Worm (Caenorhabditis elegans) whole organism, L1 larva: ENCODE measurements around the gene lpr-4.

Experiments used
- C04F5.9 ChIP-seq: sonication (generic microtip); optimal IDR thresholded peaks from 2 replicates; lab custom pipeline; 2016; ENCODE audit warnings: missing genetic modification characterization, missing compliant biosample characterization
- F16B12.6 ChIP-seq: fragments of 150-350 bp; optimal IDR thresholded peaks from 2 replicates; lab custom pipeline; 2014; ENCODE audit warnings: missing biosample characterization, missing genetic modification characterization
- ama-1 ChIP-seq: fragments of 150-350 bp; optimal IDR thresholded peaks from 2 replicates; lab custom pipeline; 2014
- ceh-8 ChIP-seq: fragments of 200-800 bp; sonication (Bioruptor generic); optimal IDR thresholded peaks from 2 replicates; lab custom pipeline; 2018; ENCODE audit warnings: mild to moderate bottlenecking, missing genetic modification characterization, moderate library complexity, missing compliant biosample characterization
- ceh-82 ChIP-seq, 3 experiments: fragments of 150-350 bp in 1 of 3; sonication (generic microtip) in 2 of 3; optimal IDR thresholded peaks; 2 replicates each; lab custom pipeline; 2014 to 2017; ENCODE audit warnings: missing biosample characterization in 3 of 3, missing genetic modification characterization in 3 of 3
- ceh-88 ChIP-seq: fragments of 200-800 bp; sonication (Bioruptor generic); IDR thresholded peaks from 2 replicates; pipeline ENCODE4 v1.3.6; 2022; ENCODE audit warnings: missing genetic modification characterization, missing compliant biosample characterization
- ces-1 ChIP-seq: fragments of 150-350 bp; optimal IDR thresholded peaks from 2 replicates; lab custom pipeline; 2014; ENCODE audit warnings: missing biosample characterization, missing genetic modification reagents, missing genetic modification characterization
- dsc-1 ChIP-seq: sonication (generic microtip); optimal IDR thresholded peaks from 2 replicates; lab custom pipeline; 2016; ENCODE audit warnings: mild to moderate bottlenecking, missing genetic modification characterization, missing compliant biosample characterization
- efl-1 ChIP-seq, 4 experiments: fragments of 150-350 bp; optimal IDR thresholded peaks in 3 of 4; peaks in 1 of 4; 1 replicate in 1 of 4; 2 replicates in 3 of 4; lab custom pipeline; 2014; ENCODE audit warnings: missing biosample characterization in 2 of 4, missing genetic modification characterization in 2 of 4, missing genetic modification reagents in 2 of 4
- efl-3 ChIP-seq: fragments of 200-800 bp; sonication (Bioruptor generic); optimal IDR thresholded peaks from 2 replicates; lab custom pipeline; 2018; ENCODE audit warnings: mild to moderate bottlenecking, missing genetic modification characterization, missing compliant biosample characterization
- elt-2 ChIP-seq: sonication (generic microtip); optimal IDR thresholded peaks from 2 replicates; lab custom pipeline; 2016; ENCODE audit warnings: missing genetic modification characterization, mild to moderate bottlenecking, inconsistent platforms, missing compliant biosample characterization, missing genetic modification reagents
- ets-5 ChIP-seq: fragments of 200-800 bp; sonication (Bioruptor generic); IDR thresholded peaks from 2 replicates; pipeline ENCODE4 v1.3.6; 2022; ENCODE audit warnings: missing genetic modification characterization, missing compliant biosample characterization
- fkh-10 ChIP-seq: sonication (generic microtip); optimal IDR thresholded peaks from 2 replicates; lab custom pipeline; 2017; ENCODE audit warnings: missing biosample characterization, missing genetic modification reagents, missing genetic modification characterization
- fkh-4 ChIP-seq: sonication (generic microtip); optimal IDR thresholded peaks from 2 replicates; lab custom pipeline; 2016; ENCODE audit warnings: missing compliant biosample characterization, missing genetic modification characterization, borderline replicate concordance
- grh-1 ChIP-seq: fragments of 200-800 bp; sonication (Bioruptor generic); IDR thresholded peaks from 2 replicates; pipeline ENCODE4 v1.3.6; 2022; ENCODE audit warnings: missing genetic modification reagents, missing genetic modification characterization, missing compliant biosample characterization
- hlh-4 ChIP-seq: sonication (generic microtip); optimal IDR thresholded peaks from 2 replicates; lab custom pipeline; 2016; ENCODE audit warnings: mild to moderate bottlenecking, missing genetic modification characterization, missing compliant biosample characterization
- hpl-2 ChIP-seq: fragments of 150-350 bp; optimal IDR thresholded peaks from 2 replicates; lab custom pipeline; 2014; ENCODE audit warnings: missing biosample characterization, missing genetic modification reagents, missing genetic modification characterization
- irx-1 ChIP-seq: sonication (generic microtip); optimal IDR thresholded peaks from 2 replicates; lab custom pipeline; 2016; ENCODE audit warnings: missing genetic modification characterization, missing compliant biosample characterization
- jun-1 ChIP-seq: fragments of 150-350 bp; optimal IDR thresholded peaks from 2 replicates; lab custom pipeline; 2014; ENCODE audit warnings: missing biosample characterization, missing genetic modification reagents, missing genetic modification characterization
- lin-13 ChIP-seq: fragments of 150-350 bp; optimal IDR thresholded peaks from 2 replicates; lab custom pipeline; 2014; ENCODE audit warnings: missing biosample characterization, missing genetic modification reagents, missing genetic modification characterization
- lir-3 ChIP-seq: sonication (generic microtip); optimal IDR thresholded peaks from 2 replicates; lab custom pipeline; 2016; ENCODE audit warnings: mild to moderate bottlenecking, missing genetic modification characterization, moderate library complexity, missing compliant biosample characterization; ENCODE audit not compliant: poor library complexity
- lsy-2 ChIP-seq, 2 experiments: fragments of 150-350 bp; optimal IDR thresholded peaks; 2 replicates each; lab custom pipeline; 2014; ENCODE audit warnings: missing biosample characterization in 2 of 2, missing genetic modification characterization in 2 of 2
- mab-9 ChIP-seq: fragments of 200-800 bp; sonication (Bioruptor generic); IDR thresholded peaks from 2 replicates; pipeline ENCODE4 v1.3.6; 2022; ENCODE audit warnings: missing genetic modification reagents, missing genetic modification characterization, missing compliant biosample characterization
- mdl-1 ChIP-seq, 2 experiments: fragments of 150-350 bp; optimal IDR thresholded peaks; 2 replicates each; lab custom pipeline; 2014 to 2017; ENCODE audit warnings: missing biosample characterization in 2 of 2, missing genetic modification characterization in 2 of 2, inconsistent platforms in 1 of 2
- mep-1 ChIP-seq: fragments of 150-350 bp; optimal IDR thresholded peaks from 2 replicates; lab custom pipeline; 2014; ENCODE audit warnings: missing biosample characterization, missing genetic modification characterization
- nhr-12 ChIP-seq: sonication (generic microtip); optimal IDR thresholded peaks from 2 replicates; lab custom pipeline; 2017; ENCODE audit warnings: missing biosample characterization, missing genetic modification characterization
- nhr-20 ChIP-seq: sonication (generic microtip); optimal IDR thresholded peaks from 2 replicates; lab custom pipeline; 2016; ENCODE audit warnings: mild to moderate bottlenecking, missing genetic modification characterization, missing compliant biosample characterization
- nhr-237 ChIP-seq: fragments of 150-350 bp; optimal IDR thresholded peaks from 2 replicates; lab custom pipeline; 2014; ENCODE audit warnings: missing biosample characterization, missing genetic modification characterization
- nhr-84 ChIP-seq: sonication (generic microtip); optimal IDR thresholded peaks from 2 replicates; lab custom pipeline; 2017; ENCODE audit warnings: missing biosample characterization, missing genetic modification characterization
- nhr-90 ChIP-seq: sonication (generic microtip); optimal IDR thresholded peaks from 2 replicates; lab custom pipeline; 2016; ENCODE audit warnings: mild to moderate bottlenecking, missing genetic modification characterization, missing compliant biosample characterization; ENCODE audit not compliant: poor library complexity
- pag-3 ChIP-seq: sonication (generic microtip); optimal IDR thresholded peaks from 2 replicates; lab custom pipeline; 2017; ENCODE audit warnings: missing genetic modification characterization, mild to moderate bottlenecking, missing compliant biosample characterization, antibody characterized with exemption, borderline replicate concordance; ENCODE audit not compliant: insufficient read depth
- pax-3 ChIP-seq: fragments of 200-800 bp; sonication (Bioruptor generic); optimal IDR thresholded peaks from 2 replicates; lab custom pipeline; 2018; ENCODE audit warnings: mild to moderate bottlenecking, missing genetic modification characterization, moderate library complexity, missing compliant biosample characterization
- rnt-1 ChIP-seq: sonication (generic microtip); optimal IDR thresholded peaks from 2 replicates; lab custom pipeline; 2016; ENCODE audit warnings: mild to moderate bottlenecking, missing genetic modification characterization, moderate library complexity, missing compliant biosample characterization
- snpc-4 ChIP-seq: fragments of 150-350 bp; optimal IDR thresholded peaks from 2 replicates; lab custom pipeline; 2014; ENCODE audit warnings: missing biosample characterization, missing genetic modification characterization
- snu-23 ChIP-seq: sonication (generic microtip); optimal IDR thresholded peaks from 2 replicates; lab custom pipeline; 2016; ENCODE audit warnings: missing genetic modification characterization, missing compliant biosample characterization
- tbx-2 ChIP-seq: sonication (generic microtip); optimal IDR thresholded peaks from 2 replicates; lab custom pipeline; 2016; ENCODE audit warnings: missing genetic modification characterization, missing compliant biosample characterization
- unc-30 ChIP-seq: sonication (generic microtip); optimal IDR thresholded peaks from 2 replicates; lab custom pipeline; 2017; ENCODE audit warnings: missing biosample characterization, missing genetic modification characterization
- unc-62 ChIP-seq: fragments of 150-350 bp; optimal IDR thresholded peaks from 2 replicates; lab custom pipeline; 2014; ENCODE audit warnings: missing biosample characterization, missing genetic modification reagents, missing genetic modification characterization
- zag-1 ChIP-seq: fragments of 150-350 bp; optimal IDR thresholded peaks from 2 replicates; lab custom pipeline; 2014; ENCODE audit warnings: missing biosample characterization, missing genetic modification characterization
- zip-4 ChIP-seq: fragments of 200-800 bp; sonication (Bioruptor generic); optimal IDR thresholded peaks from 2 replicates; lab custom pipeline; 2018; ENCODE audit warnings: mild to moderate bottlenecking, missing genetic modification characterization, moderate library complexity, missing compliant biosample characterization
- ztf-11 ChIP-seq, 2 experiments: sonication (generic microtip); optimal IDR thresholded peaks; 2 replicates each; lab custom pipeline; 2016 to 2017; ENCODE audit warnings: missing genetic modification characterization in 2 of 2, missing biosample characterization in 1 of 2, missing compliant biosample characterization in 1 of 2

The lpr-4 gene

DNA sequence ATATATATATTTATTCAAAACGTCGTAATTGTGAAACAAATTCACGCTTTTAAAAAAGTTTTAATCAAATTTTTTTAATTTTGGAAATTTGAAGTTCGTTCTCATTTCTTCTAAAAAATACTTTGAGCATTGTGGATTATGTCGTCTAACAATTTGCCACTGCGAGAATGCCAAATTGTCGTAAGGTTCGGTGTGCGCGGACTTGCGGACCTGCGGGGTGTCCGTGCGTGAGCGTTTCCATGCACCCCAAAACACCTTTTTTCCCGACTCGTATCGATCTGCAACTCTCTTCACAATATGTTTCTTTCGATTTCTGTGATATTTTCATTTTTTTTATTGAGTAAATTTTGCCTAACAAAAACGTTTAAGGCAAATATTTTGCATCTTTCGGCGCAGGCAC is 7.8 kb downstream of the lpr-4 start:
- TF ChIP-seq F16B12.6 (tag; lab: Kevin White, UChicago) (peak; percentile 77), efl-1 (optimal IDR thresholded peaks at IDR 0.05; lab: Kevin White, UChicago) (no peak), efl-1 (GFP tag; optimal IDR thresholded peaks at IDR 0.05 in 1 of 2; lab: Kevin White, UChicago) (peak in 1 of 2 experiments; percentile 59), grh-1 (GFP tag; lab: Robert Waterston, UW) (no peak), nhr-90 (tag; lab: Kevin White, UChicago) (no peak), snpc-4 (no peak), lsy-2 (tag; optimal IDR thresholded peaks at IDR 0.05; lab: Kevin White, UChicago) (peak in 1 of 2 experiments; percentile 2), dsc-1 (tag; lab: Kevin White, UChicago) (no peak), ama-1 (no peak)

DNA sequence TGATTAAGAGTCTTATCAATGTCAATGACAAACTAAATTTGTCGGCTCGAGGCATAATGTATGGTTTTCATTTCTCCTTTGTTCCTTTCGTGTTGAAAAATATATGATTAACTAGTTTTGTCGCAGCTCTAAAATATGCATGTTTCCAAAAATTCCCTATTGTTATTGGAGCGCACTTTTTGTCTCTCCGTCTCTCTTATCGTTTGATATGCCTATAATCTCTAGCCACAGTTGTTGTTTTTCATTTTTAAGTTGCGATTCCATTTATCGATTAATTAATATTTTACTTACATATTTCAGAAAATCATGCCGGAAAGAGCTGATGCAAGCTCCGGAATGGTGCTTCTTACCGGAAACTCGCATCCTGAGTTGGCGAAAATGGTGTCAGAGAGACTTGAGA is 8.4 kb downstream of the lpr-4 start, which contains the start of gene W04G3.5:
TSS of gene W04G3.5 (plus strand) at position 301 of the 400 bp plus-strand sequence.
- TF ChIP-seq pag-3 (no peak), nhr-237 (tag; lab: Kevin White, UChicago) (no peak), unc-62 (GFP tag; lab: Kevin White, UChicago) (no peak), mep-1 (tag; lab: Kevin White, UChicago) (no peak), ceh-88 (no peak), elt-2 (tag; lab: Kevin White, UChicago) (no peak), ama-1 (no peak), nhr-12 (tag; lab: Kevin White, UChicago) (no peak), jun-1 (no peak), mab-9 (GFP tag; lab: Robert Waterston, UW) (no peak), C04F5.9 (tag; lab: Kevin White, UChicago) (no peak), rnt-1 (tag; lab: Kevin White, UChicago) (no peak), nhr-84 (tag; lab: Kevin White, UChicago) (no peak), mdl-1 (tag; optimal IDR thresholded peaks at IDR 0.05; lab: Kevin White, UChicago) (no peak), lin-13 (GFP tag; lab: Kevin White, UChicago) (no peak), ets-5 (GFP tag; lab: Robert Waterston, UW) (no peak), nhr-20 (no peak)

DNA sequence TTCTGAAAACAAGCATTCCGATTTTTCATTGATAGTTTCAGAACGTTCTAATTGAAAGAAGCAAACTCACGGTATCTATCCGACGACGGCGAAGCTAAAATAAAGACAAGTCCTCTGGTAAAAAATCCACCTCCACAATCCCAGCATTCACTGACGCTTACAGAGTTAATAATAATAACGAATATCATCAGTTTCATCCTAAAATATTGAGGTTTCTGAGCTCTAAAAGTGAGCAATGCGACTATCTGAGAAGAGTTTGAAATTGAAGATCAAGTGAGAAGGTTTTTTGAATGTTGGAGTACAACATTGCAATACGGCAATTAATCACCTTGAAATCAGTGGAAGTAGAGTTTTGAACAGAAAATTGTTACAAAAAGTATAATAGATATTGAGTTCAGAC is 11.6 kb downstream of the lpr-4 start, which contains the start of gene W04G3.12:
TSS of gene W04G3.12 (minus strand) at position 311 of the 400 bp plus-strand sequence.
- TF ChIP-seq pax-3 (tag; lab: Kevin White, UChicago), result no peak
- no peak for TF ChIP-seq zag-1 (tag; lab: Kevin White, UChicago)
- TF ChIP-seq jun-1, result no peak
- no peak for TF ChIP-seq irx-1 (tag; lab: Kevin White, UChicago)
- no peak for TF ChIP-seq zip-4 (GFP tag; lab: Kevin White, UChicago)

DNA sequence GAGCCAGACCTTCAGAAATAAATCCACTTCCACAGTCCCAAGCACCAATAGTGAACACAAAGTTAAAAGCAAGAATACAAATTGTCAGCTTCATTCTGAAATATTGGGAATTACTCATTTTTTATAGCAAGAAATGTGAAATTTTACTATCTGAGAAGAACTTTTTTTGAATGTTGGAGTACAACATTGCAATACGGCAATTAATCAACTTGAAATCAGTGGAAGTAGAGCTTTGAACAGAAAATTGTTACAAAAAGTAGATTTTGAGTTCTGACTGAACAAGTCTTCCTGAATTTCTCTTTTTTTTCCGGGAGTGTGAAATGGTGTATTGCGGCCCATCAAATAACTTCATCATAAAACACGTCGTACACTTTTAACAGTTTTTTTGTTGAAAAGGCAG is 13.2 kb downstream of the lpr-4 start, which contains the start of gene W04G3.10:
TSS of gene W04G3.10 (minus strand) at position 101 of the 400 bp plus-strand sequence.
- no peak for TF ChIP-seq unc-62 (GFP tag; lab: Kevin White, UChicago)
- no peak for TF ChIP-seq hlh-4 (tag; lab: Kevin White, UChicago)
- TF ChIP-seq snu-23, result no peak
- TF ChIP-seq, all 84 proteins: peak for 0

DNA sequence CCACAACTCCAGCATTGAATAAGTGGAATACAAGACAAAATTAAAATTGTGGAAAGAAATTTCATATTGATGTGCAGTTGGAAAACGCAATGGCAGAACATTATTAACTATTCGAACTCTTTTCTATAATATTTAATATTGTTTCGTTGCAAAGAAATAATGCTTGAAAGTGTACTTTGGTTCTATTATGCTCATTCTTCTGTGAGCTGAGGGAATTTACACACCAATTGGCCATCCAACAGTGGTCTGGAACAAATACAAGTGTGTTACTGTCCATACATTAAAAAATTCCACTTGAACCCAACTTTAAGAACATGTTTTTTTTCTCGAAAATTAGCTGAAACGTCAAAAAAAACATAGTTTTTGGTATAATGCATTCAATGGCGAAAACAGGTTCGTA is 14.7 kb downstream of the lpr-4 start, which contains the start of gene W04G3.13:
TSS of gene W04G3.13 (minus strand) at position 101 of the 400 bp plus-strand sequence.
- no peak for TF ChIP-seq mdl-1 (tag; optimal IDR thresholded peaks at IDR 0.05; lab: Kevin White, UChicago)
- no peak for TF ChIP-seq fkh-10 (GFP tag; lab: Kevin White, UChicago)
- TF ChIP-seq snu-23, result no peak
- TF ChIP-seq ces-1 (GFP tag; lab: Kevin White, UChicago), result no peak
- TF ChIP-seq unc-30 (tag; lab: Kevin White, UChicago), result no peak
- no peak for TF ChIP-seq ceh-8
- TF ChIP-seq nhr-90 (tag; lab: Kevin White, UChicago), result no peak
- no peak for TF ChIP-seq ceh-82 (tag; optimal IDR thresholded peaks at IDR 0.05; lab: Kevin White, UChicago)
- no peak for TF ChIP-seq elt-2 (tag; lab: Kevin White, UChicago)
- no peak for TF ChIP-seq hlh-4 (tag; lab: Kevin White, UChicago)
- no peak for TF ChIP-seq lir-3 (tag; lab: Kevin White, UChicago)
- no peak for TF ChIP-seq fkh-4 (tag; lab: Kevin White, UChicago)
- TF ChIP-seq hpl-2 (GFP tag; lab: Kevin White, UChicago), result no peak
- no peak for TF ChIP-seq lin-13 (GFP tag; lab: Kevin White, UChicago)
- no peak for TF ChIP-seq efl-3 (GFP tag; lab: Kevin White, UChicago)
- TF ChIP-seq ztf-11 (tag; optimal IDR thresholded peaks at IDR 0.05; lab: Kevin White, UChicago), result no peak
- TF ChIP-seq tbx-2 (tag; lab: Kevin White, UChicago), result no peak
- TF ChIP-seq, all 84 proteins: peak for 0
